Fruit fly (Drosophila melanogaster): ENCODE results near the gene E5.

The E5 gene

DNA sequence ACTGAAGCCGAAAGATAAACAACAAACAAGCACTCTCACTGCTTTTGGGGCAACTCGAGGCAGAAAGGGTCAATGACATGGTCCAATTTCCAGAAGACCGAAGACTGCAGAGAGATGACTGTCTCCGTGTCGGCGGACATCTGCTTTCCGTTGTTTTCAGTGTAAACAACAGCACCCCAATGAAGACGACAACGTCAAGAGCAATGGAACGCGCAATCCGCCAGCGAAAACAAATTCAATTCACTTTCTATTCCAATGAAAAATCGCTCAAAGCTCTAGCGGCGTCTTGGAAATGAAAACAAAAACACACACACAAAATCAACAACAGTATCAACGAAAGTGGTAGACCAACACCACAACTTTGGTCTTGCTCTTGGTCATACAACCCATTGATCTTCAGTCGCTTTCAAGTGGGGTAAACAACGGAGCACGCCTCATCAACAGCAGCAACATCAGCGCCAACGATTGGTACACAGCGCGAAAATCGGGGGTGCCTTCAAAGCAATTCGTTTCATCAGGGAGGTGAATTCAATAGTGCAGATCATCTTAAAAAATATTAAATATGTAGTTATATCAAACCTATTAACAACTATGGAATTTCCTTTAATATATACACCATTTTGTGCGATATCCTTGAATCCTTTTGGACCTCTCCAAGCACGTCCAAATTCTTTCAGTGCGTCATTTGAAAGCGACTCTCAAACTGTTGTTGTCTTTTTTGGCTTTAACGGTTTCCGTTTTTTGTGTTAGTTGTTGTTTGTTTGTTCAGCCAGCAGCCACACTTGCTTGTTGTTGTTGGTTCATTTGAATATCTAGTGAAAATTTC lies 57.0 kb downstream of the E5 start (continued):
- peak; percentile 65 for TF ChIP-seq CG4424 (GFP tag; optimal IDR thresholded peaks at IDR 0.05)
- TF ChIP-seq CG4820 (GFP tag; optimal IDR thresholded peaks at IDR 0.05): peak; percentile 59
- TF ChIP-seq Trl (optimal IDR thresholded peaks at IDR 0.05): no peak
- TF ChIP-seq Trl (GFP tag; optimal IDR thresholded peaks at IDR 0.05): peak; percentile 8
- TF ChIP-seq Doc3 (GFP tag; IDR thresholded peaks at IDR 0.05; ENCODE audit: partially characterized antibody): no peak
- no peak for TF ChIP-seq CG9876 (GFP tag; optimal IDR thresholded peaks at IDR 0.05)
- peak; percentile 61 for TF ChIP-seq CG10267 (tag; optimal IDR thresholded peaks at IDR 0.05)
- TF ChIP-seq nerfin-1 (tag; optimal IDR thresholded peaks at IDR 0.05): peak; percentile 42
- peak; percentile 29 for TF ChIP-seq CG1602 (GFP tag; optimal IDR thresholded peaks at IDR 0.05)
- TF ChIP-seq Bdp1 (GFP tag; optimal IDR thresholded peaks at IDR 0.05): no peak
- peak; percentile 14 for TF ChIP-seq CG15011 (GFP tag; optimal IDR thresholded peaks at IDR 0.05)
- no peak for TF ChIP-seq gfzf (GFP tag; optimal IDR thresholded peaks at IDR 0.05)
- peak; percentile 77 for TF ChIP-seq fd96Cb (tag; optimal IDR thresholded peaks at IDR 0.05)
- TF ChIP-seq otp (GFP tag; IDR thresholded peaks at IDR 0.05): peak; percentile 43; the same call in 1 of the 3 replicates
- TF ChIP-seq Eip74EF (GFP tag; optimal IDR thresholded peaks at IDR 0.05): peak in 1 of 2 experiments; percentile 80
- TF ChIP-seq CG17328 (GFP tag; IDR thresholded peaks at IDR 0.05): peak; percentile 31
- peak; percentile 9 for TF ChIP-seq kah (GFP tag; optimal IDR thresholded peaks at IDR 0.05)
- no peak for TF ChIP-seq NC2β (GFP tag; optimal IDR thresholded peaks at IDR 0.05)
- TF ChIP-seq Ada2b (GFP tag; IDR thresholded peaks at IDR 0.05): no peak
- peak; percentile 61 for TF ChIP-seq Xbp1 (GFP tag; optimal IDR thresholded peaks at IDR 0.05)
- TF ChIP-seq CG12219 (GFP tag; optimal IDR thresholded peaks at IDR 0.05): peak; percentile 17
- TF ChIP-seq lola (GFP tag; optimal IDR thresholded peaks at IDR 0.05): peak in 1 of 3 experiments; percentile 71
- peak; percentile 42; the same call in 1 of the 2 replicates for TF ChIP-seq CG14667 (GFP tag; IDR thresholded peaks at IDR 0.05)
- TF ChIP-seq mld (GFP tag; IDR thresholded peaks at IDR 0.05; ENCODE audit: partially characterized antibody): no peak
- peak; percentile 87 for TF ChIP-seq pros (GFP tag; optimal IDR thresholded peaks at IDR 0.05)
- TF ChIP-seq CG30403 (GFP tag; optimal IDR thresholded peaks at IDR 0.05): peak; percentile 76
- peak; percentile 12 for TF ChIP-seq pb (GFP tag; optimal IDR thresholded peaks at IDR 0.05)
- TF ChIP-seq kni (GFP tag; optimal IDR thresholded peaks at IDR 0.05): peak; percentile 96
- TF ChIP-seq ttk (GFP tag; IDR thresholded peaks at IDR 0.05): peak; percentile 64
- no peak for TF ChIP-seq CG3838 (GFP tag; optimal IDR thresholded peaks at IDR 0.05)
- peak; percentile 42 for TF ChIP-seq CG18619 (GFP tag; optimal IDR thresholded peaks at IDR 0.05)
- peak; percentile 54 for TF ChIP-seq CG10654 (GFP tag; optimal IDR thresholded peaks at IDR 0.05)
- TF ChIP-seq twi (tag; optimal IDR thresholded peaks at IDR 0.05): peak; percentile 6
- no peak for TF ChIP-seq Dp (GFP tag; optimal IDR thresholded peaks at IDR 0.05)
- TF ChIP-seq CG17829 (tag; optimal IDR thresholded peaks at IDR 0.05): peak; percentile 57
- TF ChIP-seq D19A (tag; optimal IDR thresholded peaks at IDR 0.05): peak; percentile 57
- no peak for TF ChIP-seq run (tag; optimal IDR thresholded peaks at IDR 0.05)
- TF ChIP-seq CG32532 (GFP tag; IDR thresholded peaks at IDR 0.05): no peak; the same call in 1 of the 2 replicates
- TF ChIP-seq Asciz (GFP tag; optimal IDR thresholded peaks at IDR 0.05): peak; percentile 78
- no peak for TF ChIP-seq CG10147 (GFP tag; optimal IDR thresholded peaks at IDR 0.05)
- TF ChIP-seq CG3995 (GFP tag; optimal IDR thresholded peaks at IDR 0.05): peak; percentile 0
- no peak for TF ChIP-seq CkIIα-i1 (GFP tag; IDR thresholded peaks at IDR 0.05)
- TF ChIP-seq CG14710 (tag; optimal IDR thresholded peaks at IDR 0.05): peak; percentile 54
- no peak for TF ChIP-seq CG9609 (GFP tag; optimal IDR thresholded peaks at IDR 0.05)
- TF ChIP-seq Meics (GFP tag; optimal IDR thresholded peaks at IDR 0.05): peak; percentile 10
- TF ChIP-seq CTCF (GFP tag; optimal IDR thresholded peaks at IDR 0.05): peak; percentile 15
- peak; percentile 9 for TF ChIP-seq CG30431 (GFP tag; optimal IDR thresholded peaks at IDR 0.05)
- TF ChIP-seq Pdp1 (GFP tag; optimal IDR thresholded peaks at IDR 0.05): peak; percentile 40 to 47
- TF ChIP-seq dysf (GFP tag; IDR thresholded peaks at IDR 0.05): peak; percentile 58; the same call in 2 of the 3 replicates

Measured in whole organism, embryonic.